Worm (Caenorhabditis elegans): Measurements from ENCODE around the gene glb-21.

DNA sequence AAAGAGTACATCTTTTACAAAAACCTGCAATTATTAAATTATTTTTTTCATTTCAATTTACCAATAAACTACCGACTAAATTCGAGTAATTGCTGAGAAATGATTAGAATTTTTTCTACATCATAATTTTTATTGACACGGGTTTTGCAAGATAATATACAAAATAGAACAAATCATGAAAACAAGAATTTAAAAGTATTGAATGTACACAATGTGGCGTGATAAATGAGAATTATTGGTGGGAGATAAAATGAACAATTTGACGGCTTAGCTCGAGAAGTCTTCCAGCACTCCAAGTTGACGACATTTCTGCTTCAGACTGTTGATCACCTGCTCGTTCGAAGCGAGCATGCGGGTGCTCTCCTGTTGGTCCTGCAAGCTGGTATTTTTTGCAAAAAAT lies 16.4 kb downstream of the glb-21 start, which contains the start of gene R102.4:
- TF ChIP-seq mcd-1 (GFP tag; IDR thresholded peaks at IDR 0.05) (no peak), ZK185.1 (tag; optimal IDR thresholded peaks at IDR 0.05; ENCODE audit: poor library complexity, severe bottlenecking) (no peak), ztf-22 (GFP tag; optimal IDR thresholded peaks at IDR 0.05) (no peak), akir-1 (GFP tag; optimal IDR thresholded peaks at IDR 0.05) (no peak), ceh-91 (GFP tag; IDR thresholded peaks at IDR 0.05) (no peak), nhr-80 (tag; optimal IDR thresholded peaks at IDR 0.05) (no peak), gei-17 (GFP tag; optimal IDR thresholded peaks at IDR 0.05) (no peak), mel-28 (tag; optimal IDR thresholded peaks at IDR 0.05; ENCODE audit: borderline replicate concordance) (no peak), snpc-4 (GFP tag; optimal IDR thresholded peaks at IDR 0.05) (no peak), snpc-4 (tag; optimal IDR thresholded peaks at IDR 0.05) (no peak), ets-4 (GFP tag; optimal IDR thresholded peaks at IDR 0.05) (no peak), nhr-179 (tag; optimal IDR thresholded peaks at IDR 0.05) (no peak), lsl-1 (GFP tag; optimal IDR thresholded peaks at IDR 0.05) (no peak)

Data from whole organism, young adult.